Fruit fly (Drosophila melanogaster) whole organism, wandering third instar larva: ENCODE results near the gene CG5946.

Source experiments
- Abd-B ChIP-seq: fragments of >200 bp; optimal IDR thresholded peaks from 2 replicates; lab custom pipeline; 2017; ENCODE audit warnings: missing biosample characterization, missing genetic modification characterization
- OdsH ChIP-seq: fragments of 200-800 bp; sonication (Bioruptor generic); optimal IDR thresholded peaks from 2 replicates; lab custom pipeline; 2016; ENCODE audit warnings: missing biosample characterization, mild to moderate bottlenecking, missing genetic modification characterization
- Vsx2 ChIP-seq: fragments of 200-300, 225-300 bp; sonication (Bioruptor generic); optimal IDR thresholded peaks from 2 replicates; lab custom pipeline; 2018; ENCODE audit warnings: missing biosample characterization, missing genetic modification characterization; ENCODE audit not compliant: partially characterized antibody
- br ChIP-seq: fragments of 200-800 bp; sonication (Bioruptor generic); optimal IDR thresholded peaks from 2 replicates; lab custom pipeline; 2016; ENCODE audit warnings: missing biosample characterization, missing genetic modification characterization
- h ChIP-seq: fragments of 200-800 bp; sonication (Bioruptor generic); optimal IDR thresholded peaks from 3 replicates; lab custom pipeline; 2016; ENCODE audit warnings: missing biosample characterization, mild to moderate bottlenecking, missing genetic modification characterization

dm6 chr3L:11816641-11817040 is 5.4 kb downstream of the CG5946 start:
- TF ChIP-seq Abd-B (GFP tag; lab: Kevin White, UChicago) (no peak), OdsH (GFP tag; lab: Kevin White, UChicago) (no peak), br (GFP tag; lab: Kevin White, UChicago) (no peak), h (GFP tag; lab: Kevin White, UChicago) (no peak), Vsx2 (GFP tag; lab: Kevin White, UChicago) (no peak)
